Worm (Caenorhabditis elegans) whole organism, mixed stage, embryonic: ENCODE results near the gene R07B7.6.

Experiments used
- M03D4.4 ChIP-seq: sonication (generic microtip); optimal IDR thresholded peaks from 2 replicates; lab custom pipeline; 2017; ENCODE audit warnings: mild to moderate bottlenecking, missing genetic modification characterization, missing compliant biosample characterization
- blmp-1 ChIP-seq: fragments of 150-350 bp; optimal IDR thresholded peaks from 2 replicates; lab custom pipeline; 2014; ENCODE audit warnings: missing biosample characterization, missing genetic modification characterization
- ceh-39 ChIP-seq: fragments of 150-350 bp; optimal IDR thresholded peaks from 2 replicates; lab custom pipeline; 2014; ENCODE audit warnings: missing biosample characterization, missing genetic modification characterization
- ceh-43 ChIP-seq: fragments of 200-800 bp; sonication (Bioruptor generic); optimal IDR thresholded peaks from 2 replicates; lab custom pipeline; 2018; ENCODE audit warnings: mild to moderate bottlenecking, missing genetic modification characterization, moderate library complexity, missing compliant biosample characterization
- ceh-83 ChIP-seq: fragments of 200-800 bp; sonication (Bioruptor generic); optimal IDR thresholded peaks from 2 replicates; lab custom pipeline; 2018; ENCODE audit warnings: mild to moderate bottlenecking, missing genetic modification characterization, missing compliant biosample characterization
- ces-1 ChIP-seq: fragments of 150-350 bp; optimal IDR thresholded peaks from 2 replicates; lab custom pipeline; 2014; ENCODE audit warnings: missing biosample characterization, missing genetic modification reagents, missing genetic modification characterization
- cnd-1 ChIP-seq: fragments of 200-800 bp; sonication (Bioruptor generic); optimal IDR thresholded peaks from 2 replicates; lab custom pipeline; 2018; ENCODE audit warnings: mild to moderate bottlenecking, missing genetic modification characterization, missing compliant biosample characterization
- drap-1 ChIP-seq: fragments of 200-800 bp; sonication (Bioruptor generic); optimal IDR thresholded peaks from 3 replicates; lab custom pipeline; 2018; ENCODE audit warnings: mild to moderate bottlenecking, missing genetic modification characterization, missing compliant biosample characterization
- elt-1 ChIP-seq: sonication (generic microtip); optimal IDR thresholded peaks from 2 replicates; lab custom pipeline; 2017; ENCODE audit warnings: missing genetic modification characterization, mild to moderate bottlenecking, missing compliant biosample characterization, antibody characterized with exemption, moderate library complexity, borderline replicate concordance; ENCODE audit not compliant: insufficient read depth
- elt-3 ChIP-seq: fragments of 150-350 bp; optimal IDR thresholded peaks from 2 replicates; lab custom pipeline; 2014; ENCODE audit warnings: missing biosample characterization, missing genetic modification characterization
- flh-1 ChIP-seq: fragments of 200-800 bp; sonication (Bioruptor generic); optimal IDR thresholded peaks from 2 replicates; lab custom pipeline; 2018; ENCODE audit warnings: mild to moderate bottlenecking, missing genetic modification characterization, moderate library complexity, missing compliant biosample characterization
- ham-2 ChIP-seq: fragments of 200-800 bp; sonication (Bioruptor generic); optimal IDR thresholded peaks from 2 replicates; lab custom pipeline; 2018; ENCODE audit warnings: mild to moderate bottlenecking, missing genetic modification characterization, missing compliant biosample characterization
- hlh-1 ChIP-seq: fragments of 150-350 bp; optimal IDR thresholded peaks from 2 replicates; lab custom pipeline; 2014; ENCODE audit warnings: missing biosample characterization, missing genetic modification reagents, missing genetic modification characterization
- lin-13 ChIP-seq: fragments of 150-350 bp; optimal IDR thresholded peaks from 2 replicates; lab custom pipeline; 2014; ENCODE audit warnings: missing biosample characterization, missing genetic modification characterization
- lin-32 ChIP-seq: fragments of 200-800 bp; sonication (Bioruptor generic); optimal IDR thresholded peaks from 2 replicates; lab custom pipeline; 2018; ENCODE audit warnings: mild to moderate bottlenecking, missing genetic modification characterization, missing compliant biosample characterization
- lsy-2 ChIP-seq: fragments of 150-350 bp; optimal IDR thresholded peaks from 2 replicates; lab custom pipeline; 2014; ENCODE audit warnings: missing biosample characterization, missing genetic modification characterization
- mab-5 ChIP-seq: fragments of 150-350 bp; optimal IDR thresholded peaks from 2 replicates; lab custom pipeline; 2014; ENCODE audit warnings: missing biosample characterization, missing genetic modification characterization
- mep-1 ChIP-seq: fragments of 150-350 bp; optimal IDR thresholded peaks from 2 replicates; lab custom pipeline; 2017; ENCODE audit warnings: missing biosample characterization, missing genetic modification reagents, missing genetic modification characterization, inconsistent platforms
- mls-2 ChIP-seq: sonication (generic microtip); optimal IDR thresholded peaks from 2 replicates; lab custom pipeline; 2016; ENCODE audit warnings: mild to moderate bottlenecking, missing genetic modification characterization, moderate library complexity, missing compliant biosample characterization
- nhr-12 ChIP-seq: fragments of 150-350 bp; optimal IDR thresholded peaks from 2 replicates; lab custom pipeline; 2014; ENCODE audit warnings: missing biosample characterization, missing genetic modification characterization
- nhr-2 ChIP-seq: fragments of 150-350 bp; optimal IDR thresholded peaks from 2 replicates; lab custom pipeline; 2014; ENCODE audit warnings: missing biosample characterization, missing genetic modification characterization
- nhr-237 ChIP-seq: fragments of 150-350 bp; optimal IDR thresholded peaks from 2 replicates; lab custom pipeline; 2014; ENCODE audit warnings: missing biosample characterization, missing genetic modification characterization
- nhr-28 ChIP-seq: fragments of 150-350 bp; optimal IDR thresholded peaks from 2 replicates; lab custom pipeline; 2014; ENCODE audit warnings: missing biosample characterization, missing genetic modification characterization
- nhr-76 ChIP-seq: sonication (generic microtip); optimal IDR thresholded peaks from 2 replicates; lab custom pipeline; 2017; ENCODE audit warnings: missing biosample characterization, missing genetic modification characterization
- pha-4 ChIP-seq: fragments of 150-350 bp; optimal IDR thresholded peaks from 2 replicates; lab custom pipeline; 2018; ENCODE audit warnings: missing biosample characterization, missing genetic modification reagents, missing genetic modification characterization
- sem-2 ChIP-seq: fragments of 200-800 bp; sonication (Bioruptor generic); optimal IDR thresholded peaks from 2 replicates; lab custom pipeline; 2018; ENCODE audit warnings: mild to moderate bottlenecking, missing genetic modification characterization, missing compliant biosample characterization
- snpc-4 ChIP-seq: fragments of 150-350 bp; optimal IDR thresholded peaks from 2 replicates; lab custom pipeline; 2014; ENCODE audit warnings: missing biosample characterization, missing genetic modification characterization
- sptf-1 ChIP-seq: sonication (generic microtip); optimal IDR thresholded peaks from 2 replicates; lab custom pipeline; 2017; ENCODE audit warnings: mild to moderate bottlenecking, missing genetic modification characterization, moderate library complexity, missing compliant biosample characterization
- tbx-8 ChIP-seq: fragments of 200-800 bp; sonication (Bioruptor generic); optimal IDR thresholded peaks from 2 replicates; lab custom pipeline; 2018; ENCODE audit warnings: mild to moderate bottlenecking, missing genetic modification characterization, moderate library complexity, missing compliant biosample characterization
- unc-39 ChIP-seq: fragments of 150-350 bp; optimal IDR thresholded peaks from 2 replicates; lab custom pipeline; 2014; ENCODE audit warnings: missing biosample characterization, missing genetic modification characterization
- ztf-11 ChIP-seq: fragments of 150-350 bp; optimal IDR thresholded peaks from 2 replicates; lab custom pipeline; 2014; ENCODE audit warnings: missing biosample characterization, missing genetic modification characterization

R07B7.6 gene

DNA sequence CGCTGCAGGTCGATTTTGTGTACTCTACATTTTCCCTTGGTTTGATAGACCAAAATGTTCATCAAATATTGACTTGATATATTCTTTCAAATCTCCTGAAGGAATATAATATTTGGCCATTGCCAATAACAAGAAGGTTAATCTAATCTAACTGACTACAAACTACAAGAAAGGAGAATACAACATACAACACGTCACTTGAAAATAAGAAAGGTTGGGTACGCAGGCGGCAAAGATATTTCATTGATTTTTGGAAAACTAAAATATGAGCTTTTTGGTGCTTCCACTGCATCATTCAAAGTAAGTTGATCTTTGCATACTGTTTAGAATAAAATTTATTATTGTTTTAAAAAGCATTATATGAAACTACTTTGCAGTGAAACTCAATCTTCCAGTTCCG lies 23.3 kb upstream of the R07B7.6 start, which contains the start of gene nhr-209:
TSS of gene nhr-209 (plus strand) at position 27 of the 400 bp plus-strand sequence.
- TF ChIP-seq mep-1 (tag; lab: Kevin White, UChicago), result no peak
- no peak for TF ChIP-seq ham-2
- no peak for TF ChIP-seq elt-1 (tag; lab: Kevin White, UChicago)
- no peak for TF ChIP-seq cnd-1 (tag; lab: Kevin White, UChicago)
- no peak for TF ChIP-seq flh-1 (GFP tag; lab: Kevin White, UChicago)
- TF ChIP-seq ces-1 (GFP tag; lab: Kevin White, UChicago), result no peak
- TF ChIP-seq lin-32, result no peak
- no peak for TF ChIP-seq tbx-8
- TF ChIP-seq nhr-12 (tag; lab: Kevin White, UChicago), result no peak

DNA sequence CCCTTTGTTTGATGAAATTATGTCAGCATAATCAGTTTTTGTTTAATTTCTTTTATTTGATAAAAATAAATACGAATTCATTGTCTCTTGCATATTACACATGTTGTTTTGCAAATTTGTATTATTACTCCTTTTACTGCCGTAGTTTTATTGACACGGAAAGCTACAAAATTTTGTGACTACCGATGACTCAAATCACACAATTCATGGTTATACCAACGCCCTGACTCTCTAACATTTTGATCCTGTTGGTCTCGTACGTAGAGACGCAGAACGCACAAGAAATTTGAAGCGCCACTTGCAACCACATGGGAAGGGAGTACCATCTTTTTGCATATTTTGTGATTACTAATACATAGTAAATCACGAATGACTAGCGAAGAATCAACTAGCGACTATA lies 21.1 kb upstream of the R07B7.6 start, which contains the start of gene nhr-207:
TSS of gene nhr-207 (plus strand) at position 282 of the 400 bp plus-strand sequence.
- TF ChIP-seq nhr-2 (tag; lab: Kevin White, UChicago) (no peak), ces-1 (GFP tag; lab: Kevin White, UChicago) (peak; percentile 28)

DNA sequence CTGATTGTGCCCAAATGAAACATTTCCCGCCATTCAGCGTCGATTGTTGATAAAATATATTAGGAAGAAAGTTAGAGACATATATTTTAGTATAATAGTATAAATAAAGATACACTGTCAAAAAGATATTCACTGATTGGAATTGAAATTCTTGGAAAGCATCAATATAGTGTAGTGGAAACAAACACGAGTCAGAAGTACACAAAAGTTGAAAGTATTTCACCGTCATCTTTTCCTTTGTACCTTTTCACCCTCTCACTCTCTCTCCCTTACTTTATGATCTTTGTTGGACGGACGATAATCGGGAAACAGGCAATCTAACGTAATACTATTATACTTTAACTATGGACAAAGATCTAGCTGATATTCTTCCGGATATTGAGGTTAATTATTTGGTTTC lies 19.2 kb upstream of the R07B7.6 start, which contains the start of gene nhr-208:
TSS of gene nhr-208 (plus strand) at position 288 of the 400 bp plus-strand sequence.
- TF ChIP-seq ceh-83 (GFP tag; lab: Kevin White, UChicago) (no peak), elt-1 (tag; lab: Kevin White, UChicago) (peak; percentile 42), ham-2 (no peak), lsy-2 (no peak)
- TF ChIP-seq, all 35 proteins: peak for 1

DNA sequence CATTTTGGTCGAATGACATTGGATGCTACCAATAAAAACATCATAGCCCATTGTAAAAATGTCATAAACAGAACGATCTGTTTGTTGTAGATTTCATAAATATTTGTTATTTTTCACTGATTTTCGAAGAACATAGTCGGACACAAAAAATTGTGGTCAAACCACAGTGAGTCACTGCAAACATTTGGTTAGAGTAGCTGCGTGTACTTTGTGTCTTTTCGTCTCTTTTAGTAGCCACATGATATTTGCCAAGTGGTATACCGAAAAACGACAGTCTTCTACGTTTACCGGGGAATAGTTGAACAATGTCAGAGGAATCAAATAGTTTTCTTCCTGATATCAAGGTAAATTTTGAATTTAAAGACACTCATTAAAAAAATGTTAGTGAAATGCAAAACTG lies 17.0 kb upstream of the R07B7.6 start, which contains the start of gene nhr-206:
TSS of gene nhr-206 (plus strand) at position 248 of the 400 bp plus-strand sequence.
- TF ChIP-seq blmp-1 (tag; lab: Kevin White, UChicago), result no peak
- no peak for TF ChIP-seq sem-2 (GFP tag; lab: Kevin White, UChicago)
- no peak for TF ChIP-seq nhr-12 (tag; lab: Kevin White, UChicago)
- no peak for TF ChIP-seq lin-13 (tag; lab: Kevin White, UChicago)
- TF ChIP-seq mab-5 (tag; lab: Kevin White, UChicago), result no peak
- TF ChIP-seq nhr-2 (tag; lab: Kevin White, UChicago), result no peak
- no peak for TF ChIP-seq elt-1 (tag; lab: Kevin White, UChicago)
- TF ChIP-seq mls-2 (tag; lab: Kevin White, UChicago), result no peak
- TF ChIP-seq nhr-237, result no peak
- no peak for TF ChIP-seq ces-1 (GFP tag; lab: Kevin White, UChicago)
- no peak for TF ChIP-seq sptf-1 (tag; lab: Kevin White, UChicago)
- no peak for TF ChIP-seq mep-1 (tag; lab: Kevin White, UChicago)
- TF ChIP-seq snpc-4 (tag; lab: Kevin White, UChicago), result no peak
- no peak for TF ChIP-seq drap-1 (GFP tag; lab: Kevin White, UChicago)
- TF ChIP-seq ztf-11 (tag; lab: Kevin White, UChicago), result no peak
- TF ChIP-seq lin-32, result no peak
- no peak for TF ChIP-seq hlh-1 (tag; lab: Kevin White, UChicago)
- no peak for TF ChIP-seq unc-39 (tag; lab: Kevin White, UChicago)
- TF ChIP-seq M03D4.4 (tag; lab: Kevin White, UChicago), result no peak
- no peak for TF ChIP-seq nhr-28 (tag; lab: Kevin White, UChicago)

DNA sequence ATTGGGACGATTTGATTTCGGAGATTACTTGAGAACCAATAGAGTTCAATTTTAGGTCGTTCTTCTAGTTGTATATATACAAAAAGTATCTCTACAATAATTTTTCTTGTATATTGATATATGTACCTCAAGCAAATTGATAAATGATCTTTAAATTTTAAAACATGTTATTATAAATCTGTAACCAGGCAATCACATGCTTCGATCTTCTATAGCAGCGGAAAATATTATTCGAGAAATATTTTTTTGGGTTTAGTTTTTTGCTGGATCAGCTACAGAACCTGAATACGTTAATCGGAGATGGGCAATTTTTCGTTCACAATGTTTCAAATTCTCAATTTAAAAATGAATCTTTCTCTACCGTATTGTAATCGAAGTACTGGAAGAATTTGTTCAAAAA lies 14.0 kb upstream of the R07B7.6 start, which contains the start of gene R07B7.12:
TSS of gene R07B7.12 (plus strand) at position 301 of the 400 bp plus-strand sequence.
- TF ChIP-seq M03D4.4 (tag; lab: Kevin White, UChicago), result no peak
- no peak for TF ChIP-seq lsy-2
- TF ChIP-seq pha-4 (tag; lab: Kevin White, UChicago), result no peak
- TF ChIP-seq nhr-28 (tag; lab: Kevin White, UChicago), result no peak
- no peak for TF ChIP-seq ceh-39 (tag; lab: Kevin White, UChicago)
- TF ChIP-seq ham-2, result no peak
- TF ChIP-seq mep-1 (tag; lab: Kevin White, UChicago), result no peak
- TF ChIP-seq hlh-1 (tag; lab: Kevin White, UChicago), result no peak
- TF ChIP-seq cnd-1 (tag; lab: Kevin White, UChicago), result no peak
- TF ChIP-seq nhr-2 (tag; lab: Kevin White, UChicago), result no peak
- TF ChIP-seq lin-32, result no peak
- TF ChIP-seq ces-1 (GFP tag; lab: Kevin White, UChicago), result no peak
- TF ChIP-seq drap-1 (GFP tag; lab: Kevin White, UChicago), result no peak
- no peak for TF ChIP-seq nhr-76 (tag; lab: Kevin White, UChicago)
- no peak for TF ChIP-seq tbx-8
- no peak for TF ChIP-seq sem-2 (GFP tag; lab: Kevin White, UChicago)
- no peak for TF ChIP-seq elt-3 (tag; lab: Kevin White, UChicago)
- no peak for TF ChIP-seq ceh-43 (GFP tag; lab: Kevin White, UChicago)
